Worm (Caenorhabditis elegans): Measurements from ENCODE around the gene F55H2.8.

F55H2.8 gene

ce11 chrIII:9546016-9546659 is 32.5 kb downstream of the F55H2.8 start, which contains the start of gene unc-16 (continued):
- TF ChIP-seq hlh-6 (tag; optimal IDR thresholded peaks at IDR 0.05) (no peak), fkh-6 (tag; optimal IDR thresholded peaks at IDR 0.05) (no peak), unc-55 (GFP tag; optimal IDR thresholded peaks at IDR 0.05) (peak; percentile 90), K09A11.1 (tag; optimal IDR thresholded peaks at IDR 0.05; ENCODE audit: insufficient read depth) (no peak), madf-2 (tag; optimal IDR thresholded peaks at IDR 0.05) (no peak), dmd-4 (tag; optimal IDR thresholded peaks at IDR 0.05; ENCODE audit: borderline replicate concordance) (no peak), zip-5 (tag; optimal IDR thresholded peaks at IDR 0.05) (no peak), K02D7.2 (tag; optimal IDR thresholded peaks at IDR 0.05) (no peak), sdc-2 (tag; optimal IDR thresholded peaks at IDR 0.05) (no peak), hlh-15 (tag; optimal IDR thresholded peaks at IDR 0.05) (no peak), nhr-11 (tag; optimal IDR thresholded peaks at IDR 0.05) (no peak), unc-3 (GFP tag; conservative IDR thresholded peaks at IDR 0.05) (no peak), unc-3 (tag; optimal IDR thresholded peaks at IDR 0.05) (no peak), sox-4 (tag; optimal IDR thresholded peaks at IDR 0.05) (no peak), pat-9 (tag; optimal IDR thresholded peaks at IDR 0.05) (no peak), ama-1 (optimal IDR thresholded peaks at IDR 0.05) (peak; percentile 1), mec-3 (tag; optimal IDR thresholded peaks at IDR 0.05; ENCODE audit: borderline replicate concordance) (no peak), Y22D7AL.16 (tag; optimal IDR thresholded peaks at IDR 0.05) (no peak), ets-4 (tag; optimal IDR thresholded peaks at IDR 0.05) (peak; percentile 40), C38D4.7 (GFP tag; optimal IDR thresholded peaks at IDR 0.05) (no peak), ref-2 (tag; optimal IDR thresholded peaks at IDR 0.05) (peak; percentile 25), ceh-30 (tag; optimal IDR thresholded peaks at IDR 0.05) (no peak), fax-1 (tag; optimal IDR thresholded peaks at IDR 0.05) (no peak), unc-86 (tag; optimal IDR thresholded peaks at IDR 0.05) (peak; percentile 0), ceh-19 (GFP tag; optimal IDR thresholded peaks at IDR 0.05) (no peak), rnt-1 (tag; optimal IDR thresholded peaks at IDR 0.05) (peak; percentile 36), ceh-9 (tag; optimal IDR thresholded peaks at IDR 0.05) (no peak), ceh-34 (tag; optimal IDR thresholded peaks at IDR 0.05) (peak; percentile 70), lin-11 (tag; optimal IDR thresholded peaks at IDR 0.05) (no peak), ceh-2 (tag; optimal IDR thresholded peaks at IDR 0.05) (no peak), odd-2 (tag; optimal IDR thresholded peaks at IDR 0.05) (no peak), elt-2 (tag; optimal IDR thresholded peaks at IDR 0.05) (peak; percentile 47), sox-2 (GFP tag; IDR thresholded peaks at IDR 0.05) (no peak), hlh-13 (GFP tag; optimal IDR thresholded peaks at IDR 0.05) (no peak), nhr-232 (tag; optimal IDR thresholded peaks at IDR 0.05) (no peak), gmeb-2 (tag; optimal IDR thresholded peaks at IDR 0.05) (no peak), tbx-2 (tag; optimal IDR thresholded peaks at IDR 0.05) (peak; percentile 74), ceh-48 (tag; optimal IDR thresholded peaks at IDR 0.05) (peak; percentile 99), ztf-16 (tag; optimal IDR thresholded peaks at IDR 0.05) (peak; percentile 56), che-1 (tag; optimal IDR thresholded peaks at IDR 0.05) (no peak), pha-2 (tag; optimal IDR thresholded peaks at IDR 0.05) (no peak), pros-1 (tag; optimal IDR thresholded peaks at IDR 0.05) (no peak)

- TF ChIP-seq sox-2 (GFP tag; IDR thresholded peaks at IDR 0.05): no peak
- no peak for TF ChIP-seq che-1 (tag; optimal IDR thresholded peaks at IDR 0.05)
- TF ChIP-seq ttx-3 (tag; optimal IDR thresholded peaks at IDR 0.05): no peak
- no peak for TF ChIP-seq unc-42 (tag; optimal IDR thresholded peaks at IDR 0.05)
- no peak for TF ChIP-seq unc-86 (tag; optimal IDR thresholded peaks at IDR 0.05)
- no peak for TF ChIP-seq syd-9 (tag; optimal IDR thresholded peaks at IDR 0.05)
These were observed 42.6 kb downstream of the F55H2.8 start, which contains the start of gene ZK1098.11 for ce11 chrIII:9556300-9556699. Gene ZK1098.11, plus strand, starts transcription at chrIII:9556600.

All from whole organism, late embryonic.